Worm (Caenorhabditis elegans) whole organism, early embryonic: ENCODE data around the gene Y54F10BM.13.

Experiments used
- B0310.2 ChIP-seq: sonication (generic microtip); optimal IDR thresholded peaks from 2 replicates; lab custom pipeline; 2016; ENCODE audit warnings: mild to moderate bottlenecking, missing genetic modification characterization, missing compliant biosample characterization
- F13C5.2 ChIP-seq: sonication (generic microtip); optimal IDR thresholded peaks from 2 replicates; lab custom pipeline; 2017; ENCODE audit warnings: mild to moderate bottlenecking, missing genetic modification characterization, inconsistent platforms, missing compliant biosample characterization
- aly-1 ChIP-seq: sonication (generic microtip); optimal IDR thresholded peaks from 2 replicates; lab custom pipeline; 2016; ENCODE audit warnings: missing genetic modification characterization, missing compliant biosample characterization
- ama-1 ChIP-seq: fragments of 150-350 bp; optimal IDR thresholded peaks from 2 replicates; lab custom pipeline; 2014
- ceh-13 ChIP-seq: fragments of 200-800 bp; sonication (Bioruptor generic); optimal IDR thresholded peaks from 2 replicates; lab custom pipeline; 2018; ENCODE audit warnings: mild to moderate bottlenecking, missing genetic modification characterization, missing compliant biosample characterization
- ceh-36 ChIP-seq: sonication (generic microtip); optimal IDR thresholded peaks from 2 replicates; lab custom pipeline; 2016; ENCODE audit warnings: missing genetic modification characterization, inconsistent platforms, missing compliant biosample characterization
- ets-7 ChIP-seq: sonication (generic microtip); optimal IDR thresholded peaks from 2 replicates; lab custom pipeline; 2016; ENCODE audit warnings: missing genotype, missing genetic modification characterization, missing compliant biosample characterization
- flt-1 ChIP-seq: fragments of 200-800 bp; sonication (Bioruptor generic); IDR thresholded peaks from 2 replicates; pipeline ENCODE4 v1.3.6; 2022; ENCODE audit warnings: missing genetic modification characterization, missing compliant biosample characterization
- hmbx-1 ChIP-seq: sonication (generic microtip); optimal IDR thresholded peaks from 2 replicates; lab custom pipeline; 2016; ENCODE audit warnings: mild to moderate bottlenecking, missing genetic modification characterization, missing compliant biosample characterization
- hmg-4 ChIP-seq: fragments of 200-800 bp; sonication (Bioruptor generic); optimal IDR thresholded peaks from 2 replicates; lab custom pipeline; 2018; ENCODE audit warnings: mild to moderate bottlenecking, missing genetic modification characterization, missing compliant biosample characterization
- hnd-1 ChIP-seq: sonication (generic microtip); optimal IDR thresholded peaks from 2 replicates; lab custom pipeline; 2016; ENCODE audit warnings: missing genetic modification characterization, missing compliant biosample characterization
- pes-1 ChIP-seq: fragments of 200-800 bp; sonication (Bioruptor generic); IDR thresholded peaks from 2 replicates; pipeline ENCODE4 v1.3.6; 2022; ENCODE audit warnings: missing genetic modification reagents, missing genetic modification characterization, missing compliant biosample characterization
- scrt-1 ChIP-seq: fragments of 200-800 bp; sonication (Bioruptor generic); IDR thresholded peaks from 2 replicates; pipeline ENCODE4 v1.3.6; 2022; ENCODE audit warnings: missing genetic modification characterization, missing compliant biosample characterization
- sea-1 ChIP-seq: fragments of 200-800 bp; sonication (Bioruptor generic); conservative IDR thresholded peaks from 2 replicates; pipeline ENCODE4 v1.3.6; 2022; ENCODE audit warnings: missing genetic modification characterization, missing compliant biosample characterization
- tbx-11 ChIP-seq: fragments of 200-800 bp; sonication (Bioruptor generic); IDR thresholded peaks from 2 replicates; pipeline ENCODE4 v1.3.6; 2022; ENCODE audit warnings: missing genetic modification characterization, missing compliant biosample characterization
- tbx-37 ChIP-seq: fragments of 200-800 bp; sonication (Bioruptor generic); conservative IDR thresholded peaks from 2 replicates; pipeline ENCODE4 v1.3.6; 2022; ENCODE audit warnings: missing genetic modification reagents, missing genetic modification characterization, missing compliant biosample characterization
- tra-4 ChIP-seq: sonication (generic microtip); optimal IDR thresholded peaks from 2 replicates; lab custom pipeline; 2017; ENCODE audit warnings: missing genetic modification characterization, missing compliant biosample characterization

Y54F10BM.13 gene

ce11 chrIII:2313985-2314494, 16.8 kb downstream of the Y54F10BM.13 start, which contains the start of the genes fbxa-66 and iffb-1:
TSS of gene fbxa-66 (minus strand) at chrIII:2314035.
TSS of gene iffb-1 (plus strand) at chrIII:2314436.
- TF ChIP-seq scrt-1 (GFP tag; lab: Robert Waterston, UW) (no peak), ceh-13 (GFP tag; lab: Kevin White, UChicago) (no peak), hnd-1 (no peak), hmg-4 (GFP tag; lab: Kevin White, UChicago) (no peak), tbx-11 (no peak), aly-1 (tag; lab: Kevin White, UChicago) (no peak), ama-1 (lab: Kevin White, UChicago) (no peak)

DNA sequence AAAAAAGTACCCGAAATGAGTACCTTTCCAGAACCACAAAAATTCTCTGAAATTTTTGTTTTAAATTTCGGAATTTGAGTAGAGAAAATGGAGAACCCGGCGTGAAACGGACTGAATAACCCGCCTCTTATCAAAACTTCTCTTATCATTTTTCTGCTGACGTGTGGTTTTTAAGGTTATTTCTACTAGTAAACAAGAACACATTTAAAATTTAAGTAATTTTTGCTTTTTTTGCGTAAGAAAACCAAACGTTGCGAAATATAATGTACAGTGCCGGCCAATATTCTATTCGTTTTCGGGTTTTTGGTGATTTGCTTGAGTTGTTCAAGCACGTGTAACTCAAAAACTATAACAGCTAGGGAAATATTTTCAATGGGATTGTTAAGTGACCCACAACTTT, 19.9 kb downstream of the Y54F10BM.13 start:
- TF ChIP-seq sea-1 (GFP tag; lab: Robert Waterston, UW) (no peak), hmbx-1 (tag; lab: Kevin White, UChicago) (no peak), hnd-1 (no peak), F13C5.2 (tag; lab: Kevin White, UChicago) (no peak)

- TF ChIP-seq F13C5.2 (tag; lab: Kevin White, UChicago) (no peak), hmg-4 (GFP tag; lab: Kevin White, UChicago) (no peak), sea-1 (GFP tag; lab: Robert Waterston, UW) (no peak), tbx-37 (GFP tag; lab: Robert Waterston, UW) (no peak), tra-4 (no peak), ceh-36 (tag; lab: Kevin White, UChicago) (no peak), ceh-13 (GFP tag; lab: Kevin White, UChicago) (no peak), tbx-11 (no peak), scrt-1 (GFP tag; lab: Robert Waterston, UW) (no peak), aly-1 (tag; lab: Kevin White, UChicago) (no peak), ama-1 (lab: Kevin White, UChicago) (no peak), B0310.2 (tag; lab: Kevin White, UChicago) (no peak), pes-1 (GFP tag; lab: Robert Waterston, UW) (no peak), flt-1 (GFP tag; lab: Robert Waterston, UW) (no peak), ets-7 (tag; lab: Kevin White, UChicago) (no peak), hnd-1 (no peak), hmbx-1 (tag; lab: Kevin White, UChicago) (no peak)
These were observed 22.9 kb downstream of the Y54F10BM.13 start, which contains the start of the genes fbxa-1 and Y54F10BM.20 for ce11 chrIII:2308026-2308425. TSS of gene fbxa-1 (minus strand) at chrIII:2308126. TSS of gene Y54F10BM.20 (plus strand) at chrIII:2308256.

DNA sequence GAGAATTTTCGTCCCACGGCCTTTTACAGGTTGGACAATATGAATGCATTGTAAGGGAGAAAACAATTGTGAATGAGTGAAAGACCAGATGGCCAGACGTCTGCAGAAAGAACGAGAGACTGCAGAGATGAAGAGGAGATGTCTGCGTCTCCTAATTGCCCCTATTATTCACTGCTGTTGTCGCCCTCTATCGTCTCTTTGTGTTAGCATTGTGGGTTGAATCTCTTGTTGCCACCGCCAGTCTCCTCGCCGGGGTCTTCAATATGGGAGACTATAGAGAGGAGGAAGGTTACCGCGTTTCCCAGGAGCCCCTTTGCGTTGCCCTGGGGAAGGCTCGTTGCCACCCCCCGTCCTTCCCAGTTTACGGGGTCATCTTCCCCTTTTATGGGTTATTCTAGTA, 26.0 kb downstream of the Y54F10BM.13 start, which contains the start of gene Y54F10BM.9:
Gene Y54F10BM.9, minus strand, starts transcription at position 61 of the 400 bp plus-strand sequence.
- TF ChIP-seq hmbx-1 (tag; lab: Kevin White, UChicago) (no peak), hmg-4 (GFP tag; lab: Kevin White, UChicago) (peak; percentile 69), aly-1 (tag; lab: Kevin White, UChicago) (peak; percentile 54)

DNA sequence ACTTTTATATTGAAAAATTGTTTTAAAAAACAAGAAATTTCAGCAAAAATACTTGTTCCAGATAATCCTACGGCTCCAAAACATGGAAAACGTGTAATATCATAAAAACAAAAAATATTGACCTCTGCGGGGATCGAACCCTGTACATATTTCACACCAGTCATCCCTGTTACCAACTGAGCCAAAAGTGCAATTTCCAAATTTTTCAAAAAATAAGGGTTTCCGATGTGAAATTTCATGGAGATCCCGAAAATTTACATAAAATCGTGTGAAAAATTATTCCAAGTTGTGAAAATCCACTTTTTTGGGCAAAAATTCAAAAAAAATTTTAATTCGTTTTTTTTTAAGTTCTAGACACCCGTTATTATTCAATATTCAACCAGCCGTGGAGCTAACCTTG, 26.7 kb downstream of the Y54F10BM.13 start:
- no peak for TF ChIP-seq ets-7 (tag; lab: Kevin White, UChicago)
- TF ChIP-seq hmbx-1 (tag; lab: Kevin White, UChicago) = no peak
- no peak for TF ChIP-seq ceh-36 (tag; lab: Kevin White, UChicago)
- no peak for TF ChIP-seq hmg-4 (GFP tag; lab: Kevin White, UChicago)
- no peak for TF ChIP-seq aly-1 (tag; lab: Kevin White, UChicago)
- no peak for TF ChIP-seq tbx-37 (GFP tag; lab: Robert Waterston, UW)
- TF ChIP-seq ceh-13 (GFP tag; lab: Kevin White, UChicago) = no peak
- no peak for TF ChIP-seq tbx-11
- no peak for TF ChIP-seq pes-1 (GFP tag; lab: Robert Waterston, UW)
- no peak for TF ChIP-seq scrt-1 (GFP tag; lab: Robert Waterston, UW)
- TF ChIP-seq B0310.2 (tag; lab: Kevin White, UChicago) = no peak

DNA sequence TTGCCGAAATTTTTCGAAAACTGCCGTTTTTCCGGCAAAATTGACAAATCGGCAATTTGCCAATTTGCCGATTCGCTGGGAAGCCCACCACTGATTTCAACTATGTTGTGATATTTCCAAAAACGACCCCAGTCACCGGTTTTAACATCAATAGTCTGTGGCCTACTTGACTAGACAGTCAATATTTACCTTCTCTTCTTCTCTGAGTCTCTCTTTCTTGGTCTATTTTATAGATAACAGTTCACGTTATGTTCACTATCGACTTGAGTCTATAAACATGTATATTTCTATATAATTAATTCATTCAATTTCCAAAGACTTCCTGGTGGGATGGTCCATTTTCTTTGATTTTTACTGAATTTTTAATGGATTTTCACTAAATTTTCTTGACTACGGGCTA, 36.1 kb downstream of the Y54F10BM.13 start:
- no peak for TF ChIP-seq hmbx-1 (tag; lab: Kevin White, UChicago)
- no peak for TF ChIP-seq flt-1 (GFP tag; lab: Robert Waterston, UW)
- TF ChIP-seq ama-1 (lab: Kevin White, UChicago) = no peak
- TF ChIP-seq F13C5.2 (tag; lab: Kevin White, UChicago) = no peak
- TF ChIP-seq ets-7 (tag; lab: Kevin White, UChicago) = no peak
- TF ChIP-seq tra-4 = no peak
- no peak for TF ChIP-seq B0310.2 (tag; lab: Kevin White, UChicago)
- TF ChIP-seq hnd-1 = no peak
- TF ChIP-seq ceh-36 (tag; lab: Kevin White, UChicago) = no peak
- no peak for TF ChIP-seq ceh-13 (GFP tag; lab: Kevin White, UChicago)
- no peak for TF ChIP-seq tbx-11
- no peak for TF ChIP-seq tbx-37 (GFP tag; lab: Robert Waterston, UW)
- TF ChIP-seq sea-1 (GFP tag; lab: Robert Waterston, UW) = no peak
- TF ChIP-seq aly-1 (tag; lab: Kevin White, UChicago) = no peak
- no peak for TF ChIP-seq scrt-1 (GFP tag; lab: Robert Waterston, UW)

- TF ChIP-seq ceh-13 (GFP tag; lab: Kevin White, UChicago) (no peak), F13C5.2 (tag; lab: Kevin White, UChicago) (no peak)
These were observed 39.7 kb downstream of the Y54F10BM.13 start, which contains the start of gene fbxa-219 for ce11 chrIII:2291139-2291538. TSS of gene fbxa-219 (plus strand) at chrIII:2291415.

DNA sequence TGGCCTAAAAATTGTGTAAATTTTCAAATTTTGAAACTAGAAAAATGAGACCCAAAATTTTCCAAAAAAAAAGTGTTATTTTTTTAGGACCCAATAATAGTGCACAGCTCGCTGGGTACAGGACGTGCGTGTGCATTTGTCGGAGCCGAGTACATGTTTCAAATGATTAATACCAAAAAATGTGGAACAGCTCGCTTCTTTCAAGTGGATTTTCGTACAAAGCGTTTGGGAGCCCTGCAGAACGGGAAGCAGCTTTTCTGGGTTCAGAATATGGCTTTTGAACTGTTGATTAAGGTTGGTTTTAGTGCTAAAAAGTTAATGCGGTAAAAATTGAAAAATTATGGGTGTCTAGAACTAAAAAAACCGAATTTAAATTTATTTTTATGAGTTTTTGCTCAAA, 42.6 kb downstream of the Y54F10BM.13 start:
- TF ChIP-seq hmg-4 (GFP tag; lab: Kevin White, UChicago) (no peak), B0310.2 (tag; lab: Kevin White, UChicago) (no peak), hnd-1 (no peak), ceh-36 (tag; lab: Kevin White, UChicago) (no peak), scrt-1 (GFP tag; lab: Robert Waterston, UW) (no peak), sea-1 (GFP tag; lab: Robert Waterston, UW) (no peak), tbx-11 (no peak), tbx-37 (GFP tag; lab: Robert Waterston, UW) (no peak), ets-7 (tag; lab: Kevin White, UChicago) (no peak), pes-1 (GFP tag; lab: Robert Waterston, UW) (no peak), aly-1 (tag; lab: Kevin White, UChicago) (no peak)
